Fruit fly (Drosophila melanogaster): ENCODE measurements around the gene CG5078.

The CG5078 gene

dm6 chr3L:20525743-20526142 is 19.9 kb downstream of the CG5078 start (continued):
- TF ChIP-seq Oaz (GFP tag; IDR thresholded peaks at IDR 0.05): no peak
- TF ChIP-seq Asciz (GFP tag; optimal IDR thresholded peaks at IDR 0.05): no peak
- TF ChIP-seq CG4360 (GFP tag; IDR thresholded peaks at IDR 0.05): peak; percentile 54; the same call in 1 of the 2 replicates
- TF ChIP-seq ci (GFP tag; IDR thresholded peaks at IDR 0.05): no peak
- TF ChIP-seq CG5245 (GFP tag; optimal IDR thresholded peaks at IDR 0.05): no peak
- no peak for TF ChIP-seq fd3F (GFP tag; optimal IDR thresholded peaks at IDR 0.05)
- no peak for TF ChIP-seq CG8478 (optimal IDR thresholded peaks at IDR 0.05)
- no peak for TF ChIP-seq peb (GFP tag; IDR thresholded peaks at IDR 0.05)
- no peak for TF ChIP-seq CG9609 (GFP tag; optimal IDR thresholded peaks at IDR 0.05)
- peak; percentile 13; the same call in 1 of the 2 replicates for TF ChIP-seq unc-4 (GFP tag; IDR thresholded peaks at IDR 0.05; ENCODE audit: partially characterized antibody)
- TF ChIP-seq CG2129 (GFP tag; IDR thresholded peaks at IDR 0.05; ENCODE audit: partially characterized antibody): no peak
- TF ChIP-seq Usf (GFP tag; optimal IDR thresholded peaks at IDR 0.05): no peak
- no peak for TF ChIP-seq CG8359 (GFP tag; optimal IDR thresholded peaks at IDR 0.05; ENCODE audit: borderline replicate concordance)
- no peak for TF ChIP-seq toy (GFP tag; IDR thresholded peaks at IDR 0.05)
- TF ChIP-seq sens-2 (GFP tag; IDR thresholded peaks at IDR 0.05): no peak
- TF ChIP-seq E2f2 (GFP tag; IDR thresholded peaks at IDR 0.05): no peak
- TF ChIP-seq CG14014 (GFP tag; IDR thresholded peaks at IDR 0.05): no peak
- TF ChIP-seq Scr (GFP tag; IDR thresholded peaks at IDR 0.05; ENCODE audit: partially characterized antibody): peak; percentile 30; the same call in 1 of the 2 replicates
- TF ChIP-seq oc (tag; optimal IDR thresholded peaks at IDR 0.05): no peak
- no peak for TF ChIP-seq ERR (GFP tag; optimal IDR thresholded peaks at IDR 0.05)
- no peak for TF ChIP-seq Poxn (GFP tag; IDR thresholded peaks at IDR 0.05)
- no peak for TF ChIP-seq CG4854 (GFP tag; optimal IDR thresholded peaks at IDR 0.05)
- TF ChIP-seq crol (GFP tag; IDR thresholded peaks at IDR 0.05): peak; percentile 66
- no peak for TF ChIP-seq CG4282 (GFP tag; optimal IDR thresholded peaks at IDR 0.05)
- TF ChIP-seq gsb-n (tag; optimal IDR thresholded peaks at IDR 0.05): no peak
- 0 out of 3 replicates have a peak, but pooled peaks have one; percentile 6 for TF ChIP-seq Opbp (GFP tag; IDR thresholded peaks at IDR 0.05; ENCODE audit: partially characterized antibody)
- TF ChIP-seq BEAF-32 (GFP tag; optimal IDR thresholded peaks at IDR 0.05): no peak
- TF ChIP-seq CG3995 (GFP tag; optimal IDR thresholded peaks at IDR 0.05): no peak
- no peak for TF ChIP-seq wek (GFP tag; optimal IDR thresholded peaks at IDR 0.05)
- TF ChIP-seq Nf-YA (GFP tag; IDR thresholded peaks at IDR 0.05): no peak
- TF ChIP-seq HLH4C (GFP tag; IDR thresholded peaks at IDR 0.05; ENCODE audit: partially characterized antibody): 0 out of 3 replicates have a peak, but pooled peaks have one; percentile 33
- peak; percentile 34; the same call in 1 of the 2 replicates for TF ChIP-seq bbx (GFP tag; IDR thresholded peaks at IDR 0.05; ENCODE audit: partially characterized antibody)
- 0 out of 2 replicates have a peak, but pooled peaks have one; percentile 26 for TF ChIP-seq sna (GFP tag; IDR thresholded peaks at IDR 0.05; ENCODE audit: partially characterized antibody)
- peak; percentile 56 for TF ChIP-seq MESR4 (GFP tag; optimal IDR thresholded peaks at IDR 0.05)
- TF ChIP-seq CG2875 (GFP tag; optimal IDR thresholded peaks at IDR 0.05): no peak
- no peak for TF ChIP-seq fd64A (GFP tag; optimal IDR thresholded peaks at IDR 0.05)
- no peak for TF ChIP-seq Atf6 (GFP tag; IDR thresholded peaks at IDR 0.05)
- TF ChIP-seq Hey (tag; optimal IDR thresholded peaks at IDR 0.05): no peak
- no peak for TF ChIP-seq YL-1 (GFP tag; optimal IDR thresholded peaks at IDR 0.05)
- TF ChIP-seq h (optimal IDR thresholded peaks at IDR 0.05): no peak

- TF ChIP-seq CG32767 (GFP tag; IDR thresholded peaks at IDR 0.05) (no peak), Pdp1 (GFP tag; optimal IDR thresholded peaks at IDR 0.05) (peak in 1 of 2 experiments; percentile 77), cad (GFP tag; optimal IDR thresholded peaks at IDR 0.05) (peak; percentile 6), wor (GFP tag; IDR thresholded peaks at IDR 0.05) (no peak), Usf (GFP tag; optimal IDR thresholded peaks at IDR 0.05) (no peak), CG4707 (GFP tag; optimal IDR thresholded peaks at IDR 0.05) (no peak), cato (GFP tag; optimal IDR thresholded peaks at IDR 0.05; ENCODE audit: borderline replicate concordance) (no peak), Spps (tag; optimal IDR thresholded peaks at IDR 0.05) (no peak), CG3726 (GFP tag; IDR thresholded peaks at IDR 0.05) (no peak)
Observed at dm6 chr3L:20526143-20526195, 20.1 kb downstream of the CG5078 start, which contains the start of gene Pss. Pss (minus strand) TSS chr3L:20526174.
